Fruit fly (Drosophila melanogaster) whole organism, prepupa: ENCODE results near the gene CG6126.

Source experiments
- Blimp-1 ChIP-seq: fragments of 200-800 bp; sonication (Bioruptor generic); optimal IDR thresholded peaks from 3 replicates; lab custom pipeline; 2017; ENCODE audit warnings: missing biosample characterization, missing genetic modification characterization, mild to moderate bottlenecking, moderate library complexity, missing genetic modification reagents
- CG10669 ChIP-seq: fragments of 200-800 bp; sonication (Bioruptor generic); optimal IDR thresholded peaks from 3 replicates; lab custom pipeline; 2018; ENCODE audit warnings: missing biosample characterization, mild to moderate bottlenecking, missing genetic modification characterization, moderate library complexity
- CG11294 ChIP-seq: fragments of 200-800 bp; sonication (Bioruptor generic); IDR thresholded peaks from 2 replicates; pipeline ENCODE4 v1.3.6; 2022; ENCODE audit warnings: missing biosample characterization, missing genetic modification characterization
- CG11762 ChIP-seq: fragments of 200-800 bp; sonication (Bioruptor generic); optimal IDR thresholded peaks from 3 replicates; lab custom pipeline; 2016; ENCODE audit warnings: missing biosample characterization, missing genetic modification characterization; ENCODE audit not compliant: insufficient read depth
- CG11902 ChIP-seq: fragments of 200-800 bp; sonication (Bioruptor generic); optimal IDR thresholded peaks from 3 replicates; lab custom pipeline; 2016; ENCODE audit warnings: missing biosample characterization, missing genetic modification characterization
- CG15336 ChIP-seq: fragments of 200-800 bp; sonication (Bioruptor generic); IDR thresholded peaks from 2 replicates; pipeline ENCODE4 v1.3.6; 2022; ENCODE audit warnings: missing biosample characterization, missing genetic modification characterization
- CG1621 ChIP-seq: fragments of 200-800 bp; sonication (Bioruptor generic); optimal IDR thresholded peaks from 3 replicates; lab custom pipeline; 2018; ENCODE audit warnings: missing biosample characterization, mild to moderate bottlenecking, missing genetic modification characterization
- CG16779 ChIP-seq: fragments of 200-800 bp; sonication (Bioruptor generic); optimal IDR thresholded peaks from 3 replicates; lab custom pipeline; 2017; ENCODE audit warnings: missing biosample characterization, mild to moderate bottlenecking, missing genetic modification characterization
- CG31627 ChIP-seq: fragments of 200-800 bp; sonication (Bioruptor generic); optimal IDR thresholded peaks from 3 replicates; lab custom pipeline; 2016; ENCODE audit warnings: missing biosample characterization, missing genetic modification characterization
- CG34406 ChIP-seq: fragments of 200-800 bp; sonication (Bioruptor generic); optimal IDR thresholded peaks from 3 replicates; lab custom pipeline; 2016; ENCODE audit warnings: missing biosample characterization, missing genetic modification characterization
- CG3919 ChIP-seq: fragments of 200-800 bp; sonication (Bioruptor generic); optimal IDR thresholded peaks from 3 replicates; lab custom pipeline; 2016; ENCODE audit warnings: missing biosample characterization, missing genetic modification characterization
- CG4318 ChIP-seq: fragments of 200-800 bp; sonication (Bioruptor generic); optimal IDR thresholded peaks from 3 replicates; lab custom pipeline; 2017; ENCODE audit warnings: missing biosample characterization, mild to moderate bottlenecking, missing genetic modification characterization
- CG6163 ChIP-seq: fragments of 200-800 bp; sonication (Bioruptor generic); IDR thresholded peaks from 3 replicates; pipeline ENCODE4 v1.3.6; 2022; ENCODE audit warnings: missing biosample characterization, missing genetic modification characterization
- CG6276 ChIP-seq: fragments of 200-800 bp; sonication (Bioruptor generic); optimal IDR thresholded peaks from 2 replicates; lab custom pipeline; 2017; ENCODE audit warnings: missing biosample characterization, mild to moderate bottlenecking, missing genetic modification characterization
- CG6792 ChIP-seq: fragments of 200-800 bp; sonication (Bioruptor generic); optimal IDR thresholded peaks from 3 replicates; lab custom pipeline; 2016; ENCODE audit warnings: missing biosample characterization, missing genetic modification characterization
- CG6808 ChIP-seq: fragments of 200-800 bp; sonication (Bioruptor generic); optimal IDR thresholded peaks from 3 replicates; lab custom pipeline; 2017; ENCODE audit warnings: missing biosample characterization, missing genetic modification characterization, mild to moderate bottlenecking, moderate library complexity, missing genetic modification reagents
- CG7368 ChIP-seq: fragments of 200-800 bp; sonication (Bioruptor generic); optimal IDR thresholded peaks from 3 replicates; lab custom pipeline; 2016; ENCODE audit warnings: missing biosample characterization, missing genetic modification characterization
- CG8119 ChIP-seq: fragments of 200-800 bp; sonication (Bioruptor generic); IDR thresholded peaks from 3 replicates; pipeline ENCODE4 v1.3.6; 2022; ENCODE audit warnings: missing biosample characterization, missing genetic modification characterization
- CG8319 ChIP-seq: fragments of 200-800 bp; sonication (Bioruptor generic); optimal IDR thresholded peaks from 3 replicates; lab custom pipeline; 2016; ENCODE audit warnings: missing biosample characterization, missing genetic modification characterization
- Eip75B ChIP-seq: fragments of 200-800 bp; sonication (Bioruptor generic); optimal IDR thresholded peaks from 3 replicates; lab custom pipeline; 2016; ENCODE audit warnings: missing biosample characterization, missing genetic modification characterization
- Eip78C ChIP-seq: fragments of 200-800 bp; sonication (Bioruptor generic); peaks from one replicate; lab custom pipeline; 2016; ENCODE audit warnings: missing biosample characterization, missing genetic modification characterization
- Ets96B ChIP-seq: fragments of 200-800 bp; optimal IDR thresholded peaks from 2 replicates; lab custom pipeline; 2019; ENCODE audit warnings: missing biosample characterization, mild to moderate bottlenecking, missing genetic modification characterization, moderate library complexity
- Gug ChIP-seq: fragments of 200-800 bp; sonication (Bioruptor generic); IDR thresholded peaks from 2 replicates; pipeline ENCODE4 v1.3.6; 2022; ENCODE audit warnings: missing biosample characterization, missing genetic modification characterization
- Hr38 ChIP-seq: sonication (Bioruptor generic); optimal IDR thresholded peaks from 2 replicates; lab custom pipeline; 2016; ENCODE audit warnings: missing biosample characterization, missing genetic modification characterization
- Hr39 ChIP-seq: fragments of 200-800 bp; sonication (Bioruptor generic); optimal IDR thresholded peaks from 2 replicates; lab custom pipeline; 2016; ENCODE audit warnings: missing biosample characterization, missing genetic modification characterization
- Lpt ChIP-seq: fragments of 200-800 bp; sonication (Bioruptor generic); optimal IDR thresholded peaks from 3 replicates; lab custom pipeline; 2016; ENCODE audit warnings: missing biosample characterization, missing genetic modification characterization
- Met ChIP-seq: fragments of 200-800 bp; sonication (Bioruptor generic); optimal IDR thresholded peaks from 3 replicates; lab custom pipeline; 2016; ENCODE audit warnings: missing biosample characterization, missing genetic modification characterization
- OdsH ChIP-seq: fragments of 200-800 bp; sonication (Bioruptor generic); optimal IDR thresholded peaks from 3 replicates; lab custom pipeline; 2016; ENCODE audit warnings: missing biosample characterization, missing genetic modification characterization
- Smox ChIP-seq: fragments of 200-800 bp; sonication (Bioruptor generic); optimal IDR thresholded peaks from 3 replicates; lab custom pipeline; 2016; ENCODE audit warnings: missing biosample characterization, missing genetic modification characterization
- Sox102F ChIP-seq: fragments of 200-800 bp; sonication (Bioruptor generic); optimal IDR thresholded peaks from 2 replicates; lab custom pipeline; 2016; ENCODE audit warnings: missing biosample characterization, mild to moderate bottlenecking, missing genetic modification characterization
- Sox14 ChIP-seq: fragments of 200-800 bp; sonication (Bioruptor generic); optimal IDR thresholded peaks from 3 replicates; lab custom pipeline; 2016; ENCODE audit warnings: missing biosample characterization, missing genetic modification characterization
- Sox15 ChIP-seq: fragments of 200-800 bp; sonication (Bioruptor generic); optimal IDR thresholded peaks from 3 replicates; lab custom pipeline; 2016; ENCODE audit warnings: missing biosample characterization, missing genetic modification characterization
- acj6 ChIP-seq: fragments of 200-800 bp; sonication (Bioruptor generic); optimal IDR thresholded peaks from 3 replicates; lab custom pipeline; 2016; ENCODE audit warnings: missing biosample characterization, missing genetic modification characterization
- dac ChIP-seq: fragments of 200-800 bp; sonication (Bioruptor generic); optimal IDR thresholded peaks from 2 replicates; lab custom pipeline; 2017; ENCODE audit warnings: missing biosample characterization, mild to moderate bottlenecking, missing genetic modification characterization
- dsx ChIP-seq: fragments of 200-800 bp; optimal IDR thresholded peaks from 3 replicates; lab custom pipeline; 2019; ENCODE audit warnings: missing biosample characterization, mild to moderate bottlenecking, missing genetic modification characterization, moderate library complexity; ENCODE audit not compliant: poor library complexity, severe bottlenecking
- eg ChIP-seq: fragments of 200-800 bp; sonication (Bioruptor generic); IDR thresholded peaks from 3 replicates; pipeline ENCODE4 v1.3.6; 2022; ENCODE audit warnings: missing biosample characterization, missing genetic modification characterization
- esn ChIP-seq: fragments of 200-800 bp; sonication (Bioruptor generic); optimal IDR thresholded peaks from 2 replicates; lab custom pipeline; 2016; ENCODE audit warnings: missing biosample characterization, mild to moderate bottlenecking, missing genetic modification characterization, moderate library complexity
- fd59A ChIP-seq: fragments of 200-800 bp; sonication (Bioruptor generic); optimal IDR thresholded peaks from 2 replicates; lab custom pipeline; 2017; ENCODE audit warnings: missing biosample characterization, mild to moderate bottlenecking, missing genetic modification characterization, missing genetic modification reagents
- fd85E ChIP-seq: fragments of 200-800 bp; sonication (Bioruptor generic); optimal IDR thresholded peaks from 3 replicates; lab custom pipeline; 2016; ENCODE audit warnings: missing biosample characterization, missing genetic modification characterization
- net ChIP-seq: fragments of 200-800 bp; sonication (Bioruptor generic); optimal IDR thresholded peaks from 3 replicates; lab custom pipeline; 2016; ENCODE audit warnings: missing biosample characterization, missing genetic modification characterization
- pdm3 ChIP-seq: fragments of 200-800 bp; sonication (Bioruptor generic); optimal IDR thresholded peaks from 3 replicates; lab custom pipeline; 2016; ENCODE audit warnings: missing biosample characterization, missing genetic modification characterization
- salr ChIP-seq, 2 experiments: fragments of 200-800 bp; sonication (Bioruptor generic); optimal IDR thresholded peaks; 3 replicates each; lab custom pipeline; 2016 to 2018; ENCODE audit warnings: missing biosample characterization in 2 of 2, missing genetic modification characterization in 2 of 2, mild to moderate bottlenecking in 1 of 2
- ss ChIP-seq, 2 experiments: fragments of 200-800 bp; sonication (Bioruptor generic); optimal IDR thresholded peaks; 2 replicates in 1 of 2; 3 replicates in 1 of 2; lab custom pipeline; 2017 to 2018; ENCODE audit warnings: mild to moderate bottlenecking in 2 of 2, missing biosample characterization in 2 of 2, missing genetic modification characterization in 2 of 2, moderate library complexity in 1 of 2
- svp ChIP-seq: fragments of 200-800 bp; sonication (Bioruptor generic); peaks from one replicate; lab custom pipeline; 2016; ENCODE audit warnings: missing biosample characterization, missing genetic modification characterization
- topi ChIP-seq: fragments of 200-800 bp; sonication (Bioruptor generic); optimal IDR thresholded peaks from 3 replicates; lab custom pipeline; 2016; ENCODE audit warnings: missing biosample characterization, missing genetic modification characterization

Gene CG6126

DNA sequence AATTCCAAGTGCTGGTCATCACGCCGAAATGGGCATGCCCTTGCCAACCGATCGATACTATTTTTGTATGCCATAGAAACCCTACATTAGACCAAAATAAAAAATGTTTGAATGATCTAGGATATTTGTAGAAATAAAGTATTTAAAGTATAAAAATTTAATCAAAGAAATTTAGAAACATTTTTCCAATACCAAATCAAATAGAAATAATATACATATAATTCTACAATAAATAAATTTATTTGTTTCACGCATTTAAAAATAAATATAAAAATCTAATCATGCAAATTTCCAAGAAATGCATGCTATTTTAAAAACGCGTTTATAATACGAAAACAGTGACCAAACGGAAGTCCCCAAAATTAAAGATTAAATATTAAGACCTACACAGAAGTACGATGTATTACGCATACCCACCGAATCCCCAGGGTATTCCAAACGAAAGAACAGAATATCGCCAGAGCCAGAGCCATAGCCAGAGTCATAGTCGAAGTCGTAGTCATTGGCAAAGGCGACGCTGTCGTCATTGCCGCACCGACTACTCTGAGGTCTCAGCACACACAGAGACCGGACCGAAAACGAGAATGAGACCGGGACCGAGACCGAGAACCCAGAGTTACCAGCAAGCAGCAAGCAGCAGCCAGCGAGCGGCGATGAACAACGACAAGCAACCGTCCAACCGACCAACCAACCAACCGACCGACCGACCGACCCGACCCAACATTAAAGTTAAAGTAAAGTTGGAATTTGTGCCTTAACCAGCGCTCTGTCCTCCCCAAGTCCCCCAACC is 6.2 kb upstream of the CG6126 start (continued):
- TF ChIP-seq Eip75B (GFP tag; lab: Kevin White, UChicago): peak; percentile 55
- TF ChIP-seq acj6 (GFP tag; lab: Kevin White, UChicago): peak; percentile 77
- TF ChIP-seq CG8119 (GFP tag; lab: Robert Waterston, UW): peak; percentile 36; the same call in 2 of the 3 replicates
- peak; percentile 50 for TF ChIP-seq CG3919
- TF ChIP-seq CG34406: peak; percentile 73
- TF ChIP-seq CG1621 (tag; lab: Kevin White, UChicago): no peak
- peak; percentile 35 to 87 for TF ChIP-seq salr (GFP tag; optimal IDR thresholded peaks at IDR 0.05; lab: Kevin White, UChicago)
- peak; percentile 35 for TF ChIP-seq CG11902 (GFP tag; lab: Kevin White, UChicago)
- no peak for TF ChIP-seq CG7368 (GFP tag; lab: Kevin White, UChicago)
- TF ChIP-seq CG6276: peak; percentile 52
- TF ChIP-seq Eip78C (GFP tag; lab: Kevin White, UChicago): peak; percentile 92
- peak; percentile 61 for TF ChIP-seq Met (GFP tag; lab: Kevin White, UChicago)
- no peak for TF ChIP-seq Lpt
- peak; percentile 15; the same call in 1 of the 2 replicates for TF ChIP-seq CG11294 (GFP tag; lab: Robert Waterston, UW)
- TF ChIP-seq CG4318 (GFP tag; lab: Kevin White, UChicago): peak; percentile 80
- TF ChIP-seq esn: peak; percentile 78
- no peak for TF ChIP-seq Hr38 (GFP tag; lab: Kevin White, UChicago)
- TF ChIP-seq CG8319 (GFP tag; lab: Kevin White, UChicago): no peak

DNA sequence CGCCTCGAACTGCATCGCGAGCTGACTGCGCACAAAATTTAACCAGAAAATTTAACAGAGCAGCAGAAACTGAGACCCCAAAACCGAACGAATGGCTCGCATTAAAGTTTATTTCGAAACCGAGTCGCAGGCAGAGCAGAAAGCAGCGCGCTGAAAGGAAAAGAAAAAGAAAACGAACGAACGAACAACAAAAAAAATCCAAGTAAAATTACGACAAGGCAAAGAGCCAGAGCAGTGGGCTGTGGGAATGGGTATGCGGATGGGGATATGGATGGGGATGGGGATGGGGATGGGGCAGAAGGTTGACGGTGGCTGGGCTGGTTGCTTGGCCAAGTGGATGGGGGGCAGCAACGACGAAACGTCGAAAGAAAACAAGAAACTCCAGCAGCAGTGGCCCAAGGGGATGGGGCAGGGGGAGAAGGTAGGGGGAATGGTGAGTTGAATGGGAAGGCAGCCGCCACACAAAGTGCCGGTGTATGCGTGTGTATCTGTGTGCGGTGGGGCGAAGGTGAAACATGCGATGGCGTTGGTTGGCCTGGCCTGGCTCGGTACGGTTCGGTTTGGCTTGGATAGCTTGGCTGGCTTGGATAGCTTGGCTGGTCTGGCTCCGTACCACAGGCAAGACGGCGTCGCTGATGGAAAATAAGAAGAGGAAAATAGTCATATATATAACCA is 5.4 kb upstream of the CG6126 start:
- TF ChIP-seq CG7368 (GFP tag; lab: Kevin White, UChicago): peak; percentile 85
- peak; percentile 93 for TF ChIP-seq CG6276
- peak; percentile 90 for TF ChIP-seq CG10669 (GFP tag; lab: Kevin White, UChicago)
- peak; percentile 88 for TF ChIP-seq net
- TF ChIP-seq salr (GFP tag; optimal IDR thresholded peaks at IDR 0.05; lab: Kevin White, UChicago): peak; percentile 53 to 83
- TF ChIP-seq CG16779: peak; percentile 94
- peak; percentile 73 for TF ChIP-seq fd59A
- peak; percentile 84 for TF ChIP-seq CG6792 (GFP tag; lab: Kevin White, UChicago)
- peak; percentile 53 for TF ChIP-seq Eip75B (GFP tag; lab: Kevin White, UChicago)
- TF ChIP-seq Sox102F (GFP tag; lab: Kevin White, UChicago): peak; percentile 66
- TF ChIP-seq CG11294 (GFP tag; lab: Robert Waterston, UW): no peak; the same call in 1 of the 2 replicates
- TF ChIP-seq Lpt: peak; percentile 91
- TF ChIP-seq Sox14 (GFP tag; lab: Kevin White, UChicago): peak; percentile 66
- TF ChIP-seq CG6808 (GFP tag; lab: Kevin White, UChicago): peak; percentile 94
- TF ChIP-seq CG11762 (GFP tag; lab: Kevin White, UChicago): peak; percentile 70
- TF ChIP-seq fd85E (GFP tag; lab: Kevin White, UChicago): peak; percentile 55
- TF ChIP-seq Sox15: no peak
- TF ChIP-seq acj6 (GFP tag; lab: Kevin White, UChicago): peak; percentile 43
- peak; percentile 47 for TF ChIP-seq pdm3 (GFP tag; lab: Kevin White, UChicago)
- no peak for TF ChIP-seq CG31627 (GFP tag; lab: Kevin White, UChicago)
- peak; percentile 75 for TF ChIP-seq Blimp-1
- TF ChIP-seq OdsH (GFP tag; lab: Kevin White, UChicago): peak; percentile 33
- no peak for TF ChIP-seq Hr38 (GFP tag; lab: Kevin White, UChicago)
- TF ChIP-seq Ets96B (tag; lab: Kevin White, UChicago): peak; percentile 86
- TF ChIP-seq Smox: peak; percentile 11
- peak; percentile 92 for TF ChIP-seq dsx
- TF ChIP-seq dac (GFP tag; lab: Kevin White, UChicago): peak; percentile 70
- TF ChIP-seq CG15336 (GFP tag; lab: Robert Waterston, UW): peak; percentile 85
- TF ChIP-seq ss (GFP tag; optimal IDR thresholded peaks at IDR 0.05; lab: Kevin White, UChicago): peak; percentile 95 to 98
- TF ChIP-seq eg (GFP tag; lab: Robert Waterston, UW): peak; percentile 93
- peak; percentile 39 for TF ChIP-seq svp (GFP tag; lab: Kevin White, UChicago)
- TF ChIP-seq Hr39 (GFP tag; lab: Kevin White, UChicago): no peak
- peak; percentile 8 for TF ChIP-seq esn
- TF ChIP-seq topi (GFP tag; lab: Kevin White, UChicago): peak; percentile 54
- TF ChIP-seq CG6163 (GFP tag; lab: Robert Waterston, UW): peak; percentile 95
- TF ChIP-seq Gug (GFP tag; lab: Robert Waterston, UW): peak; percentile 56
- TF ChIP-seq CG1621 (tag; lab: Kevin White, UChicago): peak; percentile 90
